Worm (Caenorhabditis elegans): ENCODE data around the gene C12D8.13.

- TF ChIP-seq flt-1 (GFP tag; IDR thresholded peaks at IDR 0.05) = no peak
- no peak for TF ChIP-seq tab-1 (GFP tag; IDR thresholded peaks at IDR 0.05)
- TF ChIP-seq klf-2 (GFP tag; conservative IDR thresholded peaks at IDR 0.05) = no peak
- TF ChIP-seq ref-1 (GFP tag; conservative IDR thresholded peaks at IDR 0.05) = no peak
- no peak for TF ChIP-seq cog-1 (tag; optimal IDR thresholded peaks at IDR 0.05)
- no peak for TF ChIP-seq med-1 (GFP tag; optimal IDR thresholded peaks at IDR 0.05; ENCODE audit: insufficient read depth)
- no peak for TF ChIP-seq T22C8.4 (GFP tag; IDR thresholded peaks at IDR 0.05)
- TF ChIP-seq ztf-29 (GFP tag; IDR thresholded peaks at IDR 0.05) = no peak
- TF ChIP-seq ztf-23 (GFP tag; IDR thresholded peaks at IDR 0.05) = no peak
These were observed 25.1 kb upstream of the C12D8.13 start for ce11 chrV:10245615-10246014.
